Fruit fly (Drosophila melanogaster) whole organism, prepupa: ENCODE measurements around the gene CG44006.

Experiments
- CG11762 ChIP-seq: fragments of 200-800 bp; sonication (Bioruptor generic); optimal IDR thresholded peaks from 3 replicates; lab custom pipeline; 2016; ENCODE audit warnings: missing biosample characterization, missing genetic modification characterization; ENCODE audit not compliant: insufficient read depth
- CG4318 ChIP-seq: fragments of 200-800 bp; sonication (Bioruptor generic); optimal IDR thresholded peaks from 3 replicates; lab custom pipeline; 2017; ENCODE audit warnings: missing biosample characterization, mild to moderate bottlenecking, missing genetic modification characterization
- Eip75B ChIP-seq: fragments of 200-800 bp; sonication (Bioruptor generic); optimal IDR thresholded peaks from 3 replicates; lab custom pipeline; 2016; ENCODE audit warnings: missing biosample characterization, missing genetic modification characterization
- Ets21C ChIP-seq: fragments of 200-800 bp; sonication (Bioruptor generic); optimal IDR thresholded peaks from 3 replicates; lab custom pipeline; 2016; ENCODE audit warnings: missing biosample characterization, missing genetic modification characterization
- achi ChIP-seq: fragments of 200-800 bp; sonication (Bioruptor generic); optimal IDR thresholded peaks from 3 replicates; lab custom pipeline; 2016; ENCODE audit warnings: missing biosample characterization, missing genetic modification characterization
- acj6 ChIP-seq: fragments of 200-800 bp; sonication (Bioruptor generic); optimal IDR thresholded peaks from 3 replicates; lab custom pipeline; 2016; ENCODE audit warnings: missing biosample characterization, missing genetic modification characterization
- cyc ChIP-seq: fragments of 200-800 bp; sonication (Bioruptor generic); optimal IDR thresholded peaks from 3 replicates; lab custom pipeline; 2016; ENCODE audit warnings: missing biosample characterization, missing genetic modification characterization
- net ChIP-seq: fragments of 200-800 bp; sonication (Bioruptor generic); optimal IDR thresholded peaks from 3 replicates; lab custom pipeline; 2016; ENCODE audit warnings: missing biosample characterization, missing genetic modification characterization
- pdm3 ChIP-seq: fragments of 200-800 bp; sonication (Bioruptor generic); optimal IDR thresholded peaks from 3 replicates; lab custom pipeline; 2016; ENCODE audit warnings: missing biosample characterization, missing genetic modification characterization

DNA sequence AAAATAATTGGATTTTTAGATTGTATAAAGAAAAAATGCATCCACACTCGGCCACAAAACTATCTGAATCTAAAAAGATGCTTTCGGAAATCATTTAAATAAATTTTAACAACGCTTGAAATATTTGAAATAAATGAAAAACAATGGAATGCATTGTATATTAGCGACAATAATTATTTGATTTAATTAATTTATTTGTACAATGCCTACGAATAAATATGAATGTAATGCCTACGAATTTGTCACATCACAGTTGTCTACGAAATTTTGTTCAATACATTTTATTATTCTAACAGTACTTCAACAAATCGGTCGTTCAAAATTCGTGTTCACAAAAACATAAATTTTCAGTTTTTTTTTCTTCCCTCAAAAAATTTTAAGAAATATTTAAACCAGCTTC is 29.9 kb downstream of the CG44006 start, which contains the start of gene CG32192:
- TF ChIP-seq net (GFP tag; lab: Kevin White, UChicago) (no peak), pdm3 (GFP tag; lab: Kevin White, UChicago) (no peak), Eip75B (GFP tag; lab: Kevin White, UChicago) (no peak), cyc (no peak), achi (GFP tag; lab: Kevin White, UChicago) (no peak), Ets21C (GFP tag; lab: Kevin White, UChicago) (no peak), CG11762 (no peak), CG4318 (no peak), acj6 (no peak)
